Worm (Caenorhabditis elegans) whole organism, midembryonic: ENCODE results near the gene vab-2.

Experiments
- T22C8.4 ChIP-seq: fragments of 200-800 bp; sonication (Bioruptor generic); IDR thresholded peaks from 2 replicates; pipeline ENCODE4 v1.3.6; 2022; ENCODE audit warnings: missing genetic modification characterization, missing compliant biosample characterization
- klf-2 ChIP-seq: fragments of 200-800 bp; sonication (Bioruptor generic); conservative IDR thresholded peaks from 2 replicates; pipeline ENCODE4 v1.3.6; 2022; ENCODE audit warnings: missing genetic modification reagents, missing genetic modification characterization, missing compliant biosample characterization
- ref-1 ChIP-seq: fragments of 200-800 bp; sonication (Bioruptor generic); conservative IDR thresholded peaks from 2 replicates; pipeline ENCODE4 v1.3.6; 2022; ENCODE audit warnings: missing genetic modification reagents, missing genetic modification characterization, missing compliant biosample characterization
- ztf-23 ChIP-seq: fragments of 200-800 bp; sonication (Bioruptor generic); IDR thresholded peaks from 2 replicates; pipeline ENCODE4 v1.3.6; 2022; ENCODE audit warnings: missing genetic modification reagents, missing genetic modification characterization, missing compliant biosample characterization
- ztf-29 ChIP-seq: fragments of 200-800 bp; sonication (Bioruptor generic); IDR thresholded peaks from 2 replicates; pipeline ENCODE4 v1.3.6; 2022; ENCODE audit warnings: missing genetic modification reagents, missing genetic modification characterization, missing compliant biosample characterization

- TF ChIP-seq klf-2 (GFP tag; lab: Robert Waterston, UW) (no peak), ztf-29 (GFP tag; lab: Robert Waterston, UW) (no peak), ztf-23 (GFP tag; lab: Robert Waterston, UW) (peak; percentile 74), ref-1 (GFP tag; lab: Robert Waterston, UW) (no peak), T22C8.4 (GFP tag; lab: Robert Waterston, UW) (0 out of 2 replicates have a peak, but pooled peaks have one; percentile 10)
Measured at ce11 chrIV:3803252-3803651, 36.6 kb upstream of the vab-2 start, which contains the start of the genes algn-14 and M02B7.2.
